Worm (Caenorhabditis elegans) whole organism, late embryonic: ENCODE results near the gene C23H3.5.

Source experiments
- C08G9.2 ChIP-seq: sonication (generic microtip); optimal IDR thresholded peaks from 2 replicates; lab custom pipeline; 2016; ENCODE audit warnings: mild to moderate bottlenecking, missing genetic modification characterization, moderate library complexity, missing compliant biosample characterization
- K09A11.1 ChIP-seq: sonication (generic microtip); optimal IDR thresholded peaks from 2 replicates; lab custom pipeline; 2017; ENCODE audit warnings: antibody characterized with exemption, mild to moderate bottlenecking, missing genetic modification characterization, missing compliant biosample characterization; ENCODE audit not compliant: insufficient read depth
- T23F11.4 ChIP-seq: fragments of 200-800 bp; sonication (Bioruptor generic); optimal IDR thresholded peaks from 2 replicates; lab custom pipeline; 2018; ENCODE audit warnings: mild to moderate bottlenecking, missing genetic modification characterization, missing compliant biosample characterization
- Y22D7AL.16 ChIP-seq: sonication (generic microtip); optimal IDR thresholded peaks from 2 replicates; lab custom pipeline; 2016; ENCODE audit warnings: missing genetic modification characterization, missing compliant biosample characterization
- ahr-1 ChIP-seq: sonication (generic microtip); optimal IDR thresholded peaks from 2 replicates; lab custom pipeline; 2016; ENCODE audit warnings: missing genetic modification characterization, missing compliant biosample characterization
- ama-1 ChIP-seq: fragments of 150-350 bp; optimal IDR thresholded peaks from 2 replicates; lab custom pipeline; 2014
- ceh-18 ChIP-seq: sonication (generic microtip); optimal IDR thresholded peaks from 2 replicates; lab custom pipeline; 2016; ENCODE audit warnings: missing genetic modification characterization, missing compliant biosample characterization
- ceh-19 ChIP-seq: fragments of 200-800 bp; sonication (Bioruptor generic); optimal IDR thresholded peaks from 2 replicates; lab custom pipeline; 2018; ENCODE audit warnings: mild to moderate bottlenecking, missing genetic modification characterization, missing compliant biosample characterization
- ceh-2 ChIP-seq: sonication (generic microtip); optimal IDR thresholded peaks from 2 replicates; lab custom pipeline; 2016; ENCODE audit warnings: missing genotype, missing genetic modification characterization, missing compliant biosample characterization
- ceh-30 ChIP-seq: fragments of 150-350 bp; optimal IDR thresholded peaks from 2 replicates; lab custom pipeline; 2014; ENCODE audit warnings: missing biosample characterization, missing genetic modification characterization
- ceh-31 ChIP-seq: sonication (generic microtip); optimal IDR thresholded peaks from 2 replicates; lab custom pipeline; 2016; ENCODE audit warnings: missing genetic modification characterization, missing compliant biosample characterization
- ceh-6 ChIP-seq: fragments of 200-800 bp; sonication (Bioruptor generic); optimal IDR thresholded peaks from 2 replicates; lab custom pipeline; 2018; ENCODE audit warnings: mild to moderate bottlenecking, missing genetic modification characterization, missing compliant biosample characterization
- che-1 ChIP-seq: sonication (generic microtip); optimal IDR thresholded peaks from 2 replicates; lab custom pipeline; 2016; ENCODE audit warnings: mild to moderate bottlenecking, missing genetic modification characterization, missing compliant biosample characterization
- dmd-4 ChIP-seq: sonication (generic microtip); optimal IDR thresholded peaks from 2 replicates; lab custom pipeline; 2016; ENCODE audit warnings: borderline replicate concordance, missing genetic modification characterization, missing compliant biosample characterization
- dve-1 ChIP-seq: sonication (generic microtip); optimal IDR thresholded peaks from 2 replicates; lab custom pipeline; 2017; ENCODE audit warnings: antibody characterized with exemption, mild to moderate bottlenecking, missing genetic modification characterization, missing compliant biosample characterization
- elt-2 ChIP-seq: sonication (generic microtip); optimal IDR thresholded peaks from 2 replicates; lab custom pipeline; 2016; ENCODE audit warnings: missing genetic modification reagents, missing genetic modification characterization, missing compliant biosample characterization
- elt-4 ChIP-seq: sonication (generic microtip); optimal IDR thresholded peaks from 2 replicates; lab custom pipeline; 2016; ENCODE audit warnings: missing genetic modification characterization, missing compliant biosample characterization
- fax-1 ChIP-seq: sonication (generic microtip); optimal IDR thresholded peaks from 2 replicates; lab custom pipeline; 2016; ENCODE audit warnings: missing genotype, missing genetic modification characterization, missing compliant biosample characterization
- fkh-10 ChIP-seq: fragments of 150-350 bp; optimal IDR thresholded peaks from 2 replicates; lab custom pipeline; 2014; ENCODE audit warnings: missing biosample characterization, missing genetic modification reagents, missing genetic modification characterization
- fkh-6 ChIP-seq: sonication (generic microtip); optimal IDR thresholded peaks from 2 replicates; lab custom pipeline; 2016; ENCODE audit warnings: missing genetic modification characterization, missing compliant biosample characterization
- gmeb-2 ChIP-seq: sonication (generic microtip); optimal IDR thresholded peaks from 2 replicates; lab custom pipeline; 2016; ENCODE audit warnings: missing genetic modification characterization, inconsistent platforms, missing compliant biosample characterization
- hlh-15 ChIP-seq: sonication (generic microtip); optimal IDR thresholded peaks from 2 replicates; lab custom pipeline; 2016; ENCODE audit warnings: missing genetic modification characterization, missing compliant biosample characterization
- hlh-8 ChIP-seq: sonication (generic microtip); optimal IDR thresholded peaks from 2 replicates; lab custom pipeline; 2016; ENCODE audit warnings: missing genotype, missing genetic modification characterization, missing compliant biosample characterization
- mec-3 ChIP-seq: sonication (generic microtip); optimal IDR thresholded peaks from 2 replicates; lab custom pipeline; 2016; ENCODE audit warnings: borderline replicate concordance, missing genetic modification characterization, missing compliant biosample characterization
- nfya-1 ChIP-seq: sonication (generic microtip); optimal IDR thresholded peaks from 2 replicates; lab custom pipeline; 2017; ENCODE audit warnings: missing genetic modification characterization, mild to moderate bottlenecking, missing compliant biosample characterization, antibody characterized with exemption, moderate library complexity
- pat-9 ChIP-seq: fragments of 200-800 bp; sonication (Bioruptor generic); optimal IDR thresholded peaks from 2 replicates; lab custom pipeline; 2018; ENCODE audit warnings: mild to moderate bottlenecking, missing genetic modification characterization, moderate library complexity, missing compliant biosample characterization
- pha-2 ChIP-seq: sonication (generic microtip); optimal IDR thresholded peaks from 2 replicates; lab custom pipeline; 2017; ENCODE audit warnings: mild to moderate bottlenecking, missing genetic modification characterization, missing compliant biosample characterization
- pros-1 ChIP-seq: fragments of 150-350 bp; optimal IDR thresholded peaks from 2 replicates; lab custom pipeline; 2014; ENCODE audit warnings: missing biosample characterization, missing genetic modification reagents, missing genetic modification characterization
- rnt-1 ChIP-seq: sonication (generic microtip); optimal IDR thresholded peaks from 2 replicates; lab custom pipeline; 2016; ENCODE audit warnings: missing genetic modification characterization, missing compliant biosample characterization
- sdc-2 ChIP-seq: sonication (generic microtip); optimal IDR thresholded peaks from 2 replicates; lab custom pipeline; 2016; ENCODE audit warnings: missing genotype, missing genetic modification characterization, missing compliant biosample characterization
- sox-4 ChIP-seq: sonication (generic microtip); optimal IDR thresholded peaks from 2 replicates; lab custom pipeline; 2017; ENCODE audit warnings: mild to moderate bottlenecking, missing genetic modification characterization, inconsistent platforms, missing compliant biosample characterization
- syd-9 ChIP-seq: sonication (generic microtip); optimal IDR thresholded peaks from 2 replicates; lab custom pipeline; 2016; ENCODE audit warnings: mild to moderate bottlenecking, missing genetic modification characterization, moderate library complexity, missing compliant biosample characterization
- tbx-2 ChIP-seq: sonication (generic microtip); optimal IDR thresholded peaks from 2 replicates; lab custom pipeline; 2016; ENCODE audit warnings: missing genetic modification characterization, missing compliant biosample characterization
- tbx-7 ChIP-seq: sonication (generic microtip); optimal IDR thresholded peaks from 2 replicates; lab custom pipeline; 2016; ENCODE audit warnings: missing genotype, missing genetic modification characterization, missing compliant biosample characterization
- ttx-3 ChIP-seq: sonication (generic microtip); optimal IDR thresholded peaks from 2 replicates; lab custom pipeline; 2016; ENCODE audit warnings: missing genetic modification reagents, missing genetic modification characterization, missing compliant biosample characterization
- unc-3 ChIP-seq, 2 experiments: fragments of 200-800 bp in 1 of 2; sonication (Bioruptor generic) in 1 of 2; sonication (generic microtip) in 1 of 2; conservative IDR thresholded peaks in 1 of 2; optimal IDR thresholded peaks in 1 of 2; 2 replicates each; pipeline versions ENCODE4 v1.3.6 to Lab custom; 2016 to 2022; ENCODE audit warnings: missing compliant biosample characterization in 2 of 2, missing genetic modification characterization in 2 of 2, missing genetic modification reagents in 1 of 2
- unc-42 ChIP-seq: sonication (generic microtip); optimal IDR thresholded peaks from 2 replicates; lab custom pipeline; 2016; ENCODE audit warnings: missing genotype, missing genetic modification characterization, missing compliant biosample characterization
- unc-55 ChIP-seq: sonication (generic microtip); optimal IDR thresholded peaks from 2 replicates; lab custom pipeline; 2017; ENCODE audit warnings: missing biosample characterization, missing genetic modification reagents, missing genetic modification characterization
- zip-5 ChIP-seq: sonication (generic microtip); optimal IDR thresholded peaks from 2 replicates; lab custom pipeline; 2016; ENCODE audit warnings: missing genetic modification characterization, missing compliant biosample characterization
- ztf-16 ChIP-seq: sonication (generic microtip); optimal IDR thresholded peaks from 2 replicates; lab custom pipeline; 2017; ENCODE audit warnings: missing genetic modification characterization, missing compliant biosample characterization

The C23H3.5 gene

DNA sequence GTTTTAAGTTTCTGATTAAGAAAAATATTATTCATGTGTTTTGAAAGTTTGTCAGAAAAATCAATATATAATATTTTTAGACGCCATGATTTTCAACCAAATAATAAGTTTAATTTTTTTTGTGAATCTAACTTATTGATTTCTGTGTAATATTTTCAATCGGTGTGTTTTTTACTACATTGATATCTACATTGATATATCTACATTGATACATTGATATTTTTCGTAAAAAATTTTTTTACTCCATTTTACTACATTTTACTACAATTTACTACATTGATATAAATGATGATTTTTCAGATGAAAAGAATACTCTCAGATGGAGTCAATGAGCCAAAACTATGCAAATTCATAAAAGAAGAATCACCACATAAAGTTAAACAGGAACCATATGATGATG, 28.1 kb upstream of the C23H3.5 start, which contains the start of gene gmeb-1:
TSS of gene gmeb-1 (plus strand) at position 301 of the 400 bp plus-strand sequence.
- TF ChIP-seq pha-2 (no peak), ztf-16 (no peak), ahr-1 (tag; lab: Kevin White, UChicago) (no peak), fkh-6 (tag; lab: Kevin White, UChicago) (no peak), unc-3 (GFP tag; conservative IDR thresholded peaks at IDR 0.05; lab: Robert Waterston, UW) (no peak), unc-3 (tag; optimal IDR thresholded peaks at IDR 0.05; lab: Kevin White, UChicago) (no peak), ceh-2 (tag; lab: Kevin White, UChicago) (no peak), hlh-8 (tag; lab: Kevin White, UChicago) (no peak), syd-9 (no peak), dmd-4 (tag; lab: Kevin White, UChicago) (no peak), fax-1 (tag; lab: Kevin White, UChicago) (no peak), hlh-15 (tag; lab: Kevin White, UChicago) (no peak)

DNA sequence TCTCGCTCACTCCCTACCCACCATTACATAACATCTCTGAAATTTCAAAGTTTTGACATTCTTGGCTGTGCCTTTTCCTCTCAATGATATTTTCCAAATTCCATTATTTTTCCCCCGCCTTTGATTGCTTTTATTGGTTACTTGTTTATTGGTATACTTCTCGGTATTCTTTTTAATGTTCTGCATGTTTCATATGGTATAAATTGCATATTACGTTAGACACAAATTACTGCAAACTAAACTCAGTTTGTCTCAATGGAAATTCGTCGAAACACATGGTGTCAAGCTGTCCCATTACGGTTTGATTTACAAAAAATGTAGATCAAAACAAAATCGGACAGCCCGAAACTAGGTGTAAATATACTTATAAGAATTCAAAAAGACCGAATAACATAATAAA, 25.4 kb upstream of the C23H3.5 start:
- no peak for TF ChIP-seq Y22D7AL.16 (tag; lab: Kevin White, UChicago)
- no peak for TF ChIP-seq pha-2
- no peak for TF ChIP-seq dmd-4 (tag; lab: Kevin White, UChicago)
- no peak for TF ChIP-seq dve-1 (tag; lab: Kevin White, UChicago)
- no peak for TF ChIP-seq ttx-3 (tag; lab: Kevin White, UChicago)
- TF ChIP-seq tbx-7 (tag; lab: Kevin White, UChicago): no peak
- no peak for TF ChIP-seq fkh-10 (GFP tag; lab: Kevin White, UChicago)
- no peak for TF ChIP-seq unc-42
- no peak for TF ChIP-seq ceh-19 (GFP tag; lab: Kevin White, UChicago)
- no peak for TF ChIP-seq elt-2 (tag; lab: Kevin White, UChicago)

DNA sequence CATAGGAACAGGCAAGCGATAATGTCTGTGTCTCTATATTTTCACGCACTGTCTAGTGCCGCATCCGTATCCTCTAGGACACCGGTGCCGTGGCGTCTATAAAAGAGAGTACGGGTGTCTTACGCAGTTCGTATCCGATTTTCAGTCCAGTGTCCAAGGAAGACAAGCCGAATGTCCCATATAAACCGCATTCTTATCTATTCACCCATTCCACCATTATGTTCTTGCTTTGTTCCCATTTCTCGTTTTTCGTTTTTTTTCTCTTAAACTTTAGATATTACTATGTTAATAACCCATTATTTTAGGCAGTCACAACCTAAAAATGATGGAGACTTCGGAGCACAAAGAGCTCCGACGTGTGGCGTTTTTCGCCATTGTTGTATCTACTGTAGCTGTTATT, 24.4 kb upstream of the C23H3.5 start, which contains the start of gene sqt-2:
TSS of gene sqt-2 (plus strand) at position 301 of the 400 bp plus-strand sequence.
- TF ChIP-seq ceh-30 (tag; lab: Kevin White, UChicago) (no peak), ttx-3 (tag; lab: Kevin White, UChicago) (no peak), C08G9.2 (tag; lab: Kevin White, UChicago) (no peak), tbx-7 (tag; lab: Kevin White, UChicago) (no peak), sox-4 (no peak), K09A11.1 (tag; lab: Kevin White, UChicago) (no peak), pat-9 (tag; lab: Kevin White, UChicago) (no peak), ceh-19 (GFP tag; lab: Kevin White, UChicago) (no peak), ceh-18 (tag; lab: Kevin White, UChicago) (no peak), elt-4 (tag; lab: Kevin White, UChicago) (no peak), gmeb-2 (no peak), unc-3 (GFP tag; conservative IDR thresholded peaks at IDR 0.05; lab: Robert Waterston, UW) (no peak), unc-3 (tag; optimal IDR thresholded peaks at IDR 0.05; lab: Kevin White, UChicago) (no peak), T23F11.4 (GFP tag; lab: Kevin White, UChicago) (no peak), pros-1 (tag; lab: Kevin White, UChicago) (no peak), dve-1 (tag; lab: Kevin White, UChicago) (no peak), ceh-6 (GFP tag; lab: Kevin White, UChicago) (no peak), fkh-10 (GFP tag; lab: Kevin White, UChicago) (no peak)

DNA sequence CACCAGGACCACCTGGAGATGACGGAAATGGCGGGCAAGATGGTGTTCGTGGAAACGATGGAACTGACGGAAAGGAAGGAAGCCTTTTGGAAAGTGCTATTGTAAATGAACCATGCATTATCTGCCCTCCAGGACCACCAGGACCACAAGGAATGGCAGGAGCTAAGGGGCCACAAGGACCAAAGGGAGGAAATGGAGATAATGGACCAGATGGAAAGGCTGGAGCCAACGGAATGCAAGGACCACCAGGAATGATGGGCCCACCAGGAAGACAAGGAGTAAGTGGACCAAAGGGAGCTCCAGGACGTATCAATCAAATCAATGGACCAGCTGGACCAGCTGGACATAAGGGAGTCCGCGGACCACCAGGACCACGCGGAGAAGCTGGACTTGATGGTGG, 23.6 kb upstream of the C23H3.5 start:
- TF ChIP-seq tbx-7 (tag; lab: Kevin White, UChicago): no peak
- TF ChIP-seq mec-3 (tag; lab: Kevin White, UChicago): peak; percentile 37

DNA sequence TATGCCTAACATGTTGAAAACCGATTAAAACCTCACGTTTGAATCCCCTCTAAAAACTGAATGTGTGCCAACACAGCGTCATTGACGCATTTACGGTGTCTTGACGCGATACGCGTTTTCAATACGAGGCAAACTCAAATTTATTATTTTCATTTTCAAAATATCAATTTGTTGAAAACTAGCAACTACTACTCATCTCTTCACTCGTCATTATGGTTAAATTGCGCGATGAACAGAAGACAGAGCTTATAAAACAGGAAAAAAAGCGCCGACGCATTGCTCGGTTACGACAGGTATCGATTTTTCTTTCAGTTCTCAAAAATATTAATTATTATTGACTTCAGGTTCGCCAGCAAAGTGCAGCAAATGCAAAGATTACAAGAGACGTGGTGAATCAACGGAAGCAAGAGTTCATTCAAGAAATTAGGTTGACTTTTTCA, 22.8 kb upstream of the C23H3.5 start, which contains the start of gene enee-1:
TSS of gene enee-1 (plus strand) at position 108 of the 440 bp plus-strand sequence.
- TF ChIP-seq ceh-30 (tag; lab: Kevin White, UChicago): peak; percentile 68
- no peak for TF ChIP-seq Y22D7AL.16 (tag; lab: Kevin White, UChicago)
- TF ChIP-seq ceh-6 (GFP tag; lab: Kevin White, UChicago): no peak
- no peak for TF ChIP-seq ceh-19 (GFP tag; lab: Kevin White, UChicago)
- TF ChIP-seq ttx-3 (tag; lab: Kevin White, UChicago): no peak
- no peak for TF ChIP-seq unc-3 (GFP tag; conservative IDR thresholded peaks at IDR 0.05; lab: Robert Waterston, UW)
- no peak for TF ChIP-seq unc-3 (tag; optimal IDR thresholded peaks at IDR 0.05; lab: Kevin White, UChicago)
- TF ChIP-seq zip-5: no peak
- no peak for TF ChIP-seq C08G9.2 (tag; lab: Kevin White, UChicago)
- no peak for TF ChIP-seq unc-55 (GFP tag; lab: Kevin White, UChicago)
- peak; percentile 54 for TF ChIP-seq nfya-1 (tag; lab: Kevin White, UChicago)
- TF ChIP-seq K09A11.1 (tag; lab: Kevin White, UChicago): no peak
- peak; percentile 53 for TF ChIP-seq rnt-1
- TF ChIP-seq T23F11.4 (GFP tag; lab: Kevin White, UChicago): no peak
- TF ChIP-seq unc-42: no peak
- TF ChIP-seq tbx-2 (tag; lab: Kevin White, UChicago): peak; percentile 25
- TF ChIP-seq dmd-4 (tag; lab: Kevin White, UChicago): no peak
- TF ChIP-seq syd-9: no peak
- TF ChIP-seq ztf-16: no peak
- TF ChIP-seq sdc-2 (tag; lab: Kevin White, UChicago): no peak
- TF ChIP-seq ceh-31 (tag; lab: Kevin White, UChicago): peak; percentile 21
- no peak for TF ChIP-seq elt-2 (tag; lab: Kevin White, UChicago)
- TF ChIP-seq che-1 (tag; lab: Kevin White, UChicago): no peak
- no peak for TF ChIP-seq ama-1 (lab: Kevin White, UChicago)
